Worm (Caenorhabditis elegans) whole organism, young adult: Measurements from ENCODE around the gene C27A2.8.

Experiments
- nfya-1 ChIP-seq: sonication (generic microtip); optimal IDR thresholded peaks from 2 replicates; lab custom pipeline; 2017; ENCODE audit warnings: antibody characterized with exemption, missing compliant biosample characterization, missing genetic modification characterization, borderline replicate concordance; ENCODE audit not compliant: insufficient read depth
- nfya-2 ChIP-seq: fragments of 200-800 bp; sonication (Bioruptor generic); IDR thresholded peaks from 2 replicates; pipeline ENCODE4 v1.3.6; 2022; ENCODE audit warnings: missing genetic modification reagents, missing genetic modification characterization, missing compliant biosample characterization
- nfyb-1 ChIP-seq: fragments of 200-800 bp; sonication (Bioruptor generic); IDR thresholded peaks from 2 replicates; pipeline ENCODE4 v1.3.6; 2022; ENCODE audit warnings: missing genetic modification reagents, missing genetic modification characterization, missing compliant biosample characterization

DNA sequence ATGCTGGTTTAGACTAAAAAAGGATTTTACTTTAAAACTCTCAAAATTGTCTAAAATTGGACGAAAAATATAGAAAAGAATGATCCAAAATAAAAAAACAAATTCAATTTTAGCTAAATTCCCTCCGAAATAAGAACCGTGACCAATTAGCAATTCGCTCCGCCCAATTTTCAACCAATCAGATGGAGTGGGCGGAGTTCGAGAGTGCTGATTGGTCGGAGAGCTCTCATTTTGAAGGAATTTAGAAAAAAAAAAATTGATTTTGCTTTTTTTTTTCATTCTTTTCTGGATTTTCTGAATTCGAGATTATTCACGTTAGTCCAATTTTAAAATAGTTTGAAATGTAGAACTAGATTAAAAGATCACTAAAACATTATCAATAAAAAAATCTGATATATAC lies 31.2 kb upstream of the C27A2.8 start:
- TF ChIP-seq nfya-2: no peak
- TF ChIP-seq nfyb-1: no peak
- no peak for TF ChIP-seq nfya-1 (tag; lab: Kevin White, UChicago)
